Fruit fly (Drosophila melanogaster) whole organism, embryonic: ENCODE measurements around the gene CG17698.

Source experiments
- B-H2 ChIP-seq: fragments of 200-800 bp; sonication (Bioruptor generic); optimal IDR thresholded peaks from 2 replicates; lab custom pipeline; 2018; ENCODE audit warnings: missing biosample characterization, mild to moderate bottlenecking, missing genetic modification characterization
- C15 ChIP-seq: fragments of 200-800 bp; sonication (Bioruptor generic); IDR thresholded peaks from 3 replicates; pipeline ENCODE4 v1.3.6; 2022; ENCODE audit warnings: missing biosample characterization, missing genetic modification characterization
- CG1024 ChIP-seq: fragments of 200-800 bp; sonication (Bioruptor generic); IDR thresholded peaks from 2 replicates; pipeline ENCODE4 v1.3.6; 2022; ENCODE audit warnings: missing biosample characterization, missing genetic modification characterization
- CG11085 ChIP-seq: fragments of 200-800 bp; sonication (Bioruptor generic); IDR thresholded peaks from 2 replicates; pipeline ENCODE4 v1.3.6; 2022; ENCODE audit warnings: missing biosample characterization, missing genetic modification characterization
- CG11723 ChIP-seq: fragments of 200-800 bp; sonication (Bioruptor generic); optimal IDR thresholded peaks from 2 replicates; lab custom pipeline; 2017; ENCODE audit warnings: missing biosample characterization, mild to moderate bottlenecking, missing genetic modification characterization
- CG12071 ChIP-seq: fragments of 200-800 bp; sonication (Bioruptor generic); optimal IDR thresholded peaks from 3 replicates; lab custom pipeline; 2018; ENCODE audit warnings: missing biosample characterization, mild to moderate bottlenecking, missing genetic modification characterization
- CG13123 ChIP-seq: fragments of 200-800 bp; sonication (Bioruptor generic); optimal IDR thresholded peaks from 2 replicates; lab custom pipeline; 2016; ENCODE audit warnings: missing biosample characterization, missing genetic modification characterization
- CG14014 ChIP-seq: fragments of 200-800 bp; sonication (Bioruptor generic); IDR thresholded peaks from 2 replicates; pipeline ENCODE4 v1.3.6; 2022; ENCODE audit warnings: missing biosample characterization, missing genetic modification characterization
- CG15479 ChIP-seq: fragments of 200-800 bp; sonication (Bioruptor generic); optimal IDR thresholded peaks from 3 replicates; lab custom pipeline; 2019; ENCODE audit warnings: missing biosample characterization, mild to moderate bottlenecking, missing genetic modification characterization, moderate library complexity
- CG15696 ChIP-seq: fragments of 200-800 bp; sonication (Bioruptor generic); optimal IDR thresholded peaks from 2 replicates; lab custom pipeline; 2019; ENCODE audit warnings: missing biosample characterization, mild to moderate bottlenecking, missing genetic modification characterization, moderate library complexity
- CG3847 ChIP-seq: fragments of 200-800 bp; sonication (Bioruptor generic); IDR thresholded peaks from 2 replicates; pipeline ENCODE4 v1.3.6; 2022; ENCODE audit warnings: missing biosample characterization, missing genetic modification characterization
- CG6689 ChIP-seq: fragments of 200-800 bp; sonication (Bioruptor generic); IDR thresholded peaks from 2 replicates; pipeline ENCODE4 v1.3.6; 2022; ENCODE audit warnings: missing biosample characterization, missing genetic modification characterization
- CG7357 ChIP-seq: fragments of 200-800 bp; sonication (Bioruptor generic); IDR thresholded peaks from 3 replicates; pipeline ENCODE4 v1.3.6; 2022; ENCODE audit warnings: missing biosample characterization, missing genetic modification characterization
- CG7372 ChIP-seq: fragments of 200-800 bp; sonication (Bioruptor generic); IDR thresholded peaks from 2 replicates; pipeline ENCODE4 v1.3.6; 2022; ENCODE audit warnings: missing biosample characterization, missing genetic modification characterization
- D ChIP-seq, 2 experiments: fragments of 200-800 bp in 1 of 2; fragments of >200 bp in 1 of 2; sonication (Bioruptor generic) in 1 of 2; optimal IDR thresholded peaks; 2 replicates in 1 of 2; 3 replicates in 1 of 2; lab custom pipeline; 2017; ENCODE audit warnings: mild to moderate bottlenecking in 1 of 2, missing biosample characterization in 1 of 2, missing genetic modification characterization in 1 of 2, missing genetic modification reagents in 1 of 2
- Fer1 ChIP-seq: fragments of 200-800 bp; sonication (Bioruptor generic); optimal IDR thresholded peaks from 2 replicates; lab custom pipeline; 2017; ENCODE audit warnings: missing biosample characterization, mild to moderate bottlenecking, missing genetic modification characterization
- Fer2 ChIP-seq: fragments of 200-800 bp; sonication (Bioruptor generic); optimal IDR thresholded peaks from 2 replicates; lab custom pipeline; 2018; ENCODE audit warnings: missing biosample characterization, mild to moderate bottlenecking, missing genetic modification characterization, moderate library complexity
- HLHmδ ChIP-seq: fragments of 200-800 bp; sonication (Bioruptor generic); optimal IDR thresholded peaks from 2 replicates; lab custom pipeline; 2018; ENCODE audit warnings: missing biosample characterization, mild to moderate bottlenecking, missing genetic modification characterization, moderate library complexity
- HmgZ ChIP-seq: fragments of 200-800 bp; sonication (Bioruptor generic); optimal IDR thresholded peaks from 2 replicates; lab custom pipeline; 2018; ENCODE audit warnings: missing biosample characterization, mild to moderate bottlenecking, missing genetic modification characterization
- Lhr ChIP-seq: fragments of 200-800 bp; sonication (Bioruptor generic); optimal IDR thresholded peaks from 3 replicates; lab custom pipeline; 2017; ENCODE audit warnings: mild to moderate bottlenecking, missing biosample characterization, missing genetic modification reagents, missing genetic modification characterization
- Mad ChIP-seq: fragments of 200-800 bp; sonication (Bioruptor generic); optimal IDR thresholded peaks from 2 replicates; lab custom pipeline; 2016; ENCODE audit warnings: missing biosample characterization, missing genetic modification characterization
- Med ChIP-seq: fragments of 200-800 bp; sonication (Bioruptor generic); peaks from one replicate; lab custom pipeline; 2016; ENCODE audit warnings: missing biosample characterization, missing genetic modification characterization, mild to moderate bottlenecking, inconsistent platforms, moderate library complexity
- Nf-YB ChIP-seq: fragments of 200-800 bp; sonication (Bioruptor generic); optimal IDR thresholded peaks from 3 replicates; lab custom pipeline; 2019; ENCODE audit warnings: missing biosample characterization, mild to moderate bottlenecking, missing genetic modification characterization, moderate library complexity
- Pdp1 ChIP-seq, 2 experiments: fragments of 200-800 bp; sonication (Bioruptor generic); optimal IDR thresholded peaks; 3 replicates each; lab custom pipeline; 2016; ENCODE audit warnings: missing biosample characterization in 2 of 2, missing genetic modification characterization in 2 of 2, mild to moderate bottlenecking in 1 of 2, moderate library complexity in 1 of 2
- Ptx1 ChIP-seq: fragments of 200-800 bp; sonication (Bioruptor generic); IDR thresholded peaks from 2 replicates; pipeline ENCODE4 v1.3.6; 2022; ENCODE audit warnings: missing biosample characterization, missing genetic modification characterization
- Rfx ChIP-seq: fragments of 200-800 bp; sonication (Bioruptor generic); IDR thresholded peaks from 2 replicates; pipeline ENCODE4 v1.3.6; 2022; ENCODE audit warnings: missing biosample characterization, missing genetic modification characterization
- Sry-δ ChIP-seq: fragments of 200-800 bp; sonication (Bioruptor generic); optimal IDR thresholded peaks from 2 replicates; lab custom pipeline; 2016; ENCODE audit warnings: missing biosample characterization, missing genetic modification characterization
- Xrp1 ChIP-seq: fragments of 200-800 bp; sonication (Bioruptor generic); IDR thresholded peaks from 2 replicates; pipeline ENCODE4 v1.3.6; 2022; ENCODE audit warnings: missing biosample characterization, missing genetic modification characterization
- ac ChIP-seq: fragments of 200-800 bp; sonication (Bioruptor generic); optimal IDR thresholded peaks from 3 replicates; lab custom pipeline; 2017; ENCODE audit warnings: missing biosample characterization, mild to moderate bottlenecking, missing genetic modification characterization
- aop ChIP-seq: fragments of 200-800 bp; sonication (Bioruptor generic); IDR thresholded peaks from 2 replicates; pipeline ENCODE4 v1.3.6; 2022; ENCODE audit warnings: missing biosample characterization, missing genetic modification characterization
- ara ChIP-seq: fragments of 200-800 bp; sonication (Bioruptor generic); IDR thresholded peaks from 2 replicates; pipeline ENCODE4 v1.3.6; 2022; ENCODE audit warnings: missing biosample characterization, missing genetic modification characterization
- bbx ChIP-seq: fragments of 200-800 bp; sonication (Bioruptor generic); IDR thresholded peaks from 2 replicates; pipeline ENCODE4 v1.3.6; 2022; ENCODE audit warnings: missing biosample characterization, missing genetic modification characterization; ENCODE audit not compliant: partially characterized antibody
- corto ChIP-seq: fragments of 200-800 bp; sonication (Bioruptor generic); optimal IDR thresholded peaks from 2 replicates; lab custom pipeline; 2016; ENCODE audit warnings: missing biosample characterization, mild to moderate bottlenecking, missing genetic modification characterization, moderate library complexity
- disco-r ChIP-seq: fragments of 200-800 bp; sonication (Bioruptor generic); optimal IDR thresholded peaks from 2 replicates; lab custom pipeline; 2016; ENCODE audit warnings: missing biosample characterization, missing genetic modification characterization
- eyg ChIP-seq: fragments of 200-800 bp; sonication (Bioruptor generic); optimal IDR thresholded peaks from 3 replicates; lab custom pipeline; 2016; ENCODE audit warnings: missing biosample characterization, missing genetic modification characterization
- gsb-n ChIP-seq: fragments of 200-800 bp; sonication (Bioruptor generic); optimal IDR thresholded peaks from 3 replicates; lab custom pipeline; 2018; ENCODE audit warnings: missing biosample characterization, mild to moderate bottlenecking, missing genetic modification characterization
- her ChIP-seq: fragments of 200-800 bp; sonication (Bioruptor generic); optimal IDR thresholded peaks from 2 replicates; lab custom pipeline; 2016; ENCODE audit warnings: missing biosample characterization, missing genetic modification characterization
- jigr1 ChIP-seq: fragments of 200-800 bp; sonication (Bioruptor generic); IDR thresholded peaks from 3 replicates; pipeline ENCODE4 v1.3.6; 2022; ENCODE audit warnings: missing biosample characterization, missing genetic modification characterization
- lbe ChIP-seq: fragments of 200-800 bp; sonication (Bioruptor generic); optimal IDR thresholded peaks from 2 replicates; lab custom pipeline; 2016; ENCODE audit warnings: missing biosample characterization, mild to moderate bottlenecking, missing genetic modification characterization
- lola ChIP-seq, 3 experiments: fragments of >200 bp in 2 of 3; fragments of 200-800 bp in 1 of 3; sonication (Bioruptor generic) in 1 of 3; optimal IDR thresholded peaks; 2 replicates each; lab custom pipeline; 2017 to 2019; ENCODE audit warnings: missing biosample characterization in 3 of 3, missing genetic modification characterization in 3 of 3, mild to moderate bottlenecking in 1 of 3, moderate library complexity in 1 of 3
- nerfin-2 ChIP-seq: fragments of 200-800 bp; sonication (Bioruptor generic); IDR thresholded peaks from 2 replicates; pipeline ENCODE4 v1.3.6; 2022; ENCODE audit warnings: missing biosample characterization, missing genetic modification characterization; ENCODE audit not compliant: partially characterized antibody
- pfk ChIP-seq: fragments of 200-800 bp; sonication (Bioruptor generic); optimal IDR thresholded peaks from 2 replicates; lab custom pipeline; 2018; ENCODE audit warnings: missing biosample characterization, mild to moderate bottlenecking, missing genetic modification characterization, moderate library complexity
- pnt ChIP-seq: fragments of 200-800 bp; sonication (Bioruptor generic); optimal IDR thresholded peaks from 3 replicates; lab custom pipeline; 2016; ENCODE audit warnings: missing biosample characterization, missing genetic modification characterization
- pum ChIP-seq: fragments of 200-800 bp; sonication (Bioruptor generic); optimal IDR thresholded peaks from 2 replicates; lab custom pipeline; 2016; ENCODE audit warnings: missing biosample characterization, missing genetic modification characterization
- pzg ChIP-seq: fragments of 200-800 bp; sonication (Bioruptor generic); optimal IDR thresholded peaks from 3 replicates; lab custom pipeline; 2018; ENCODE audit warnings: missing biosample characterization, mild to moderate bottlenecking, missing genetic modification characterization, moderate library complexity
- sc ChIP-seq, 3 experiments: fragments of >200 bp in 2 of 3; fragments of 200-800 bp in 1 of 3; sonication (Bioruptor generic) in 1 of 3; optimal IDR thresholded peaks; 2 replicates in 2 of 3; 3 replicates in 1 of 3; lab custom pipeline; 2017; ENCODE audit warnings: mild to moderate bottlenecking in 1 of 3, missing biosample characterization in 1 of 3, missing genetic modification characterization in 1 of 3, missing genetic modification reagents in 1 of 3
- so ChIP-seq: fragments of 200-800 bp; sonication (Bioruptor generic); IDR thresholded peaks from 3 replicates; pipeline ENCODE4 v1.3.6; 2022; ENCODE audit warnings: missing biosample characterization, missing genetic modification characterization
- ssp ChIP-seq: fragments of 200-800 bp; sonication (Bioruptor generic); IDR thresholded peaks from 2 replicates; pipeline ENCODE4 v1.3.6; 2022; ENCODE audit warnings: missing biosample characterization, missing genetic modification characterization
- tgo ChIP-seq: fragments of 200-800 bp; sonication (Bioruptor generic); IDR thresholded peaks from 3 replicates; pipeline ENCODE4 v1.3.6; 2022; ENCODE audit warnings: missing biosample characterization, missing genetic modification characterization
- tin ChIP-seq: fragments of 200-800 bp; sonication (Bioruptor generic); optimal IDR thresholded peaks from 3 replicates; lab custom pipeline; 2016; ENCODE audit warnings: missing biosample characterization, missing genetic modification characterization
- vnd ChIP-seq: fragments of 200-800 bp; sonication (Bioruptor generic); IDR thresholded peaks from 3 replicates; pipeline ENCODE4 v1.3.6; 2022; ENCODE audit warnings: missing biosample characterization, missing genetic modification characterization; ENCODE audit not compliant: partially characterized antibody

The CG17698 gene

DNA sequence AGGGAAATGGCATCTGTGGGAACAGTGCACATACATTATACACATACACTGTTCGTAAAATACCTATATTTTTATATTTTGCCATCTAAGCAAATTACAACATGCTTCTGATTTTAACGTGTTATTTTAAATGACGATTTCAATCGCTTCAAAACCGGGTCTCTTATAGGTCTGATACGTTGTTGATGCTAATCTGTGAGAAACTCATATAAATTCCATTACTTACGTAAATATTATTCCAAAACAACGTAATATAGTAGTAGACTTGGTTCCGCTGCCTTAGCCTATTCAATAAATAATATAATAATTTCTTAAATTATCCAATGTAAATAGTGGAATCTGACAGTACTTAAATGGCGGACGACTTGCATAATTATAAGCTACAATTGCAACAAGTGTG lies 23.0 kb upstream of the CG17698 start, which contains the start of gene Spf30 (continued):
- TF ChIP-seq CG7372 (no peak), ac (GFP tag; lab: Kevin White, UChicago) (no peak), pzg (GFP tag; lab: Kevin White, UChicago) (peak; percentile 41), Rfx (no peak), Fer1 (GFP tag; lab: Kevin White, UChicago) (no peak), Sry-δ (GFP tag; lab: Kevin White, UChicago) (no peak), CG13123 (GFP tag; lab: Kevin White, UChicago) (no peak), tin (GFP tag; lab: Kevin White, UChicago) (no peak), pfk (GFP tag; lab: Kevin White, UChicago) (peak; percentile 86), disco-r (no peak), vnd (no peak), her (GFP tag; lab: Kevin White, UChicago) (no peak), gsb-n (no peak), Xrp1 (GFP tag; lab: Robert Waterston, UW) (no peak), tgo (GFP tag; lab: Robert Waterston, UW) (no peak), eyg (GFP tag; lab: Kevin White, UChicago) (no peak), Fer2 (tag; lab: Kevin White, UChicago) (no peak), Mad (GFP tag; lab: Kevin White, UChicago) (no peak), CG14014 (GFP tag; lab: Robert Waterston, UW) (no peak), corto (GFP tag; lab: Kevin White, UChicago) (no peak), Nf-YB (GFP tag; lab: Kevin White, UChicago) (no peak), C15 (GFP tag; lab: Robert Waterston, UW) (no peak), CG6689 (GFP tag; lab: Robert Waterston, UW) (no peak), ssp (GFP tag; lab: Robert Waterston, UW) (peak; percentile 99), D (optimal IDR thresholded peaks at IDR 0.05; lab: Kevin White, UChicago) (no peak), D (GFP tag; optimal IDR thresholded peaks at IDR 0.05; lab: Kevin White, UChicago) (no peak), Pdp1 (GFP tag; optimal IDR thresholded peaks at IDR 0.05; lab: Kevin White, UChicago) (no peak), CG3847 (GFP tag; lab: Robert Waterston, UW) (no peak), so (no peak), Med (GFP tag; lab: Kevin White, UChicago) (no peak), lola (GFP tag; optimal IDR thresholded peaks at IDR 0.05; lab: Kevin White, UChicago) (peak in 1 of 3 experiments; percentile 28), HLHmδ (GFP tag; lab: Kevin White, UChicago) (no peak), Lhr (GFP tag; lab: Kevin White, UChicago) (peak; percentile 73), CG7357 (peak; percentile 95), sc (optimal IDR thresholded peaks at IDR 0.05; lab: Kevin White, UChicago) (no peak), sc (GFP tag; optimal IDR thresholded peaks at IDR 0.05; lab: Kevin White, UChicago) (no peak), CG1024 (peak; percentile 99), CG15696 (no peak), ara (GFP tag; lab: Robert Waterston, UW) (no peak), aop (no peak), nerfin-2 (GFP tag; lab: Robert Waterston, UW) (no peak), CG11085 (GFP tag; lab: Robert Waterston, UW) (no peak), CG12071 (GFP tag; lab: Kevin White, UChicago) (no peak), pum (no peak), pnt (no peak), bbx (GFP tag; lab: Robert Waterston, UW) (no peak), B-H2 (GFP tag; lab: Kevin White, UChicago) (no peak), lbe (no peak), Ptx1 (GFP tag; lab: Robert Waterston, UW) (no peak), jigr1 (no peak), CG15479 (no peak), CG11723 (peak; percentile 97), HmgZ (tag; lab: Kevin White, UChicago) (no peak)
